Fruit fly (Drosophila melanogaster) whole organism, adult: ENCODE results near the gene mbt.

Source experiments
- CG11617 ChIP-seq: fragments of 200-800 bp; sonication (Bioruptor generic); optimal IDR thresholded peaks from 2 replicates; lab custom pipeline; 2017; ENCODE audit warnings: mild to moderate bottlenecking, missing biosample characterization, missing genetic modification reagents, missing genetic modification characterization
- CG12768 ChIP-seq: fragments of 200-800 bp; sonication (Bioruptor generic); optimal IDR thresholded peaks from 2 replicates; lab custom pipeline; 2017; ENCODE audit warnings: missing biosample characterization, missing genetic modification characterization, mild to moderate bottlenecking, moderate library complexity, missing genetic modification reagents
- CG14711 ChIP-seq: fragments of 200-800 bp; sonication (Bioruptor generic); optimal IDR thresholded peaks from 2 replicates; lab custom pipeline; 2018; ENCODE audit warnings: missing biosample characterization, mild to moderate bottlenecking, missing genetic modification characterization, moderate library complexity
- CG1620 ChIP-seq: fragments of 200-800 bp; sonication (Bioruptor generic); optimal IDR thresholded peaks from 2 replicates; lab custom pipeline; 2016; ENCODE audit warnings: missing biosample characterization, missing genetic modification characterization
- CG33017 ChIP-seq: fragments of 200-800 bp; sonication (Bioruptor generic); optimal IDR thresholded peaks from 2 replicates; lab custom pipeline; 2018; ENCODE audit warnings: missing biosample characterization, mild to moderate bottlenecking, missing genetic modification characterization, moderate library complexity
- CG5204 ChIP-seq: fragments of 200-800 bp; sonication (Bioruptor generic); optimal IDR thresholded peaks from 2 replicates; lab custom pipeline; 2016; ENCODE audit warnings: missing biosample characterization, missing genetic modification characterization
- CG7045 ChIP-seq: fragments of 200-800 bp; sonication (Bioruptor generic); optimal IDR thresholded peaks from 2 replicates; lab custom pipeline; 2017; ENCODE audit warnings: missing biosample characterization, mild to moderate bottlenecking, missing genetic modification characterization
- CG7101 ChIP-seq: fragments of 200-800 bp; sonication (Bioruptor generic); optimal IDR thresholded peaks from 2 replicates; lab custom pipeline; 2018; ENCODE audit warnings: missing biosample characterization, mild to moderate bottlenecking, missing genetic modification characterization, moderate library complexity
- Clk ChIP-seq: fragments of 200-800 bp; sonication (Bioruptor generic); optimal IDR thresholded peaks from 2 replicates; lab custom pipeline; 2017; ENCODE audit warnings: missing biosample characterization, missing genetic modification characterization
- Crg-1 ChIP-seq: fragments of 200-800 bp; sonication (Bioruptor generic); optimal IDR thresholded peaks from 2 replicates; lab custom pipeline; 2016; ENCODE audit warnings: missing biosample characterization, missing genetic modification characterization
- Hr96 ChIP-seq: fragments of 200-800 bp; sonication (Bioruptor generic); optimal IDR thresholded peaks from 2 replicates; lab custom pipeline; 2016; ENCODE audit warnings: missing biosample characterization, missing genetic modification characterization
- Mnt ChIP-seq: fragments of 200-800 bp; sonication (Bioruptor generic); optimal IDR thresholded peaks from 2 replicates; lab custom pipeline; 2016; ENCODE audit warnings: missing biosample characterization, mild to moderate bottlenecking, missing genetic modification characterization
- bab1 ChIP-seq: fragments of 200-800 bp; sonication (Bioruptor generic); optimal IDR thresholded peaks from 3 replicates; lab custom pipeline; 2019; ENCODE audit warnings: missing biosample characterization, mild to moderate bottlenecking, missing genetic modification characterization, moderate library complexity
- cic ChIP-seq: fragments of 200-800 bp; sonication (Bioruptor generic); optimal IDR thresholded peaks from 2 replicates; lab custom pipeline; 2017; ENCODE audit warnings: missing biosample characterization, mild to moderate bottlenecking, missing genetic modification characterization, moderate library complexity
- cnc ChIP-seq, 2 experiments: fragments of >200 bp; optimal IDR thresholded peaks; 2 replicates each; lab custom pipeline; 2017
- kay ChIP-seq: fragments of 200-800 bp; sonication (Bioruptor generic); peaks from one replicate; lab custom pipeline; 2016; ENCODE audit warnings: missing biosample characterization, missing genetic modification characterization, borderline replicate concordance
- ovo ChIP-seq: fragments of 200-800 bp; sonication (Bioruptor generic); optimal IDR thresholded peaks from 2 replicates; lab custom pipeline; 2016; ENCODE audit warnings: missing biosample characterization, missing genetic modification characterization
- pad ChIP-seq: fragments of 200-800 bp; sonication (Bioruptor generic); optimal IDR thresholded peaks from 3 replicates; lab custom pipeline; 2017; ENCODE audit warnings: missing biosample characterization, missing genetic modification characterization, mild to moderate bottlenecking, moderate library complexity, missing genetic modification reagents
- tj ChIP-seq: fragments of 200-800 bp; sonication (Bioruptor generic); optimal IDR thresholded peaks from 3 replicates; lab custom pipeline; 2017; ENCODE audit warnings: missing biosample characterization, mild to moderate bottlenecking, missing genetic modification characterization, moderate library complexity
- toe ChIP-seq: fragments of 200-800 bp; sonication (Bioruptor generic); optimal IDR thresholded peaks from 2 replicates; lab custom pipeline; 2016; ENCODE audit warnings: missing biosample characterization, missing genetic modification characterization

The mbt gene

DNA sequence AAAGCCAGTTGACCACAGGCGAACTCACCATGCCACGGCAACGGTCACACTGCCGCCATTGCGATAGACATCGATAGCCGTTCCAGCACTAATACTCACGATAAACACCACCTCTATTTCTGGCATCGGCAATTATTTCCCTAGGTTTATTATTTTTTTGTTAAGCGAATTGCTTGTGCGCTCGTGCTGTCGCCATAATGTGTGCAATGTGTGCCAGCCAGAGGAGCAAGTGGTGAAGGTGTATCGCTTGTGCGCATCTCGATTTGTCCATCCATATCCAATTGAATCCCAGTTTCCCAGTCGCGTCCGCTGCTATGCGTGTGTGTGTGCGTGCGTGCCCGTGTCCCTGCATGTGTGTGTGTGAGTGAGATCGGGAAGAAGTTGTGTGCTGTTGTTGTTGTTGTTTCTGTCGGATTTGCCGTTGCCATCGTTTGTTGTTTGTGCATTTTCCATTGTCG, at the start of gene mbt:
TSS of gene mbt (plus strand) at position 85 of the 458 bp plus-strand sequence.
- TF ChIP-seq ovo: no peak
- peak; percentile 6 for TF ChIP-seq CG33017 (tag; lab: Kevin White, UChicago)
- no peak for TF ChIP-seq CG14711 (tag; lab: Kevin White, UChicago)
- no peak for TF ChIP-seq Hr96 (GFP tag; lab: Kevin White, UChicago)
- peak; percentile 30 for TF ChIP-seq bab1 (GFP tag; lab: Kevin White, UChicago)
- TF ChIP-seq Mnt (GFP tag; lab: Kevin White, UChicago): peak; percentile 51
- peak; percentile 29 for TF ChIP-seq CG11617
- peak; percentile 31 for TF ChIP-seq CG1620
- TF ChIP-seq Crg-1 (GFP tag; lab: Kevin White, UChicago): peak; percentile 39
- peak; percentile 43 for TF ChIP-seq tj (GFP tag; lab: Kevin White, UChicago)
- TF ChIP-seq toe (GFP tag; lab: Kevin White, UChicago): no peak
- peak; percentile 18 for TF ChIP-seq CG7101 (tag; lab: Kevin White, UChicago)
- TF ChIP-seq CG7045 (GFP tag; lab: Kevin White, UChicago): no peak
- TF ChIP-seq CG5204 (GFP tag; lab: Kevin White, UChicago): no peak
- TF ChIP-seq kay (GFP tag; lab: Kevin White, UChicago): no peak
- TF ChIP-seq cic (GFP tag; lab: Kevin White, UChicago): no peak
- no peak for TF ChIP-seq cnc (optimal IDR thresholded peaks at IDR 0.05; lab: Kevin White, UChicago)
- no peak for TF ChIP-seq CG12768
- peak; percentile 42 for TF ChIP-seq pad
- TF ChIP-seq Clk: no peak

DNA sequence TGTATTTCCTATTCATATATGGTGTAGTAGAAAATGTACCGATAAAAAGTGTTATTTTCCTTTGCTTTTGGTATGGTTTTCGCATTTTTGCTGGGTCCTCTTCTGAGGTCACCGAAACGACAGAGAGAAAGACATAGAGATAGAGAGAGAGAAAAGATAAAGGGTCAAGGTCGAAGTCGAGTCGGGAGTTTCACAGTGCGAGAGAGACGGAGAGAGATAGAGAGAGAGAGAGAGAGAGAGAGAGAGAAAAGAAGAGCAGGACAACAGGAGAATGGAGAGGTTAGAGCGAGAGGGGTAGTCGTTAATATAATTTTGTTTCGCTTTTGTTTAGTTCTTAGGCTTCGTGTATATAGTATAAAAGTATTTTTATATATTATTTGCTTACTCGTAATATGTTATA, 48.2 kb upstream of the mbt start:
- TF ChIP-seq kay (GFP tag; lab: Kevin White, UChicago) (no peak), cnc (optimal IDR thresholded peaks at IDR 0.05; lab: Kevin White, UChicago) (no peak), tj (GFP tag; lab: Kevin White, UChicago) (no peak), cic (GFP tag; lab: Kevin White, UChicago) (no peak), CG7045 (GFP tag; lab: Kevin White, UChicago) (no peak), Mnt (GFP tag; lab: Kevin White, UChicago) (no peak), pad (no peak), CG1620 (no peak), CG33017 (tag; lab: Kevin White, UChicago) (no peak)

DNA sequence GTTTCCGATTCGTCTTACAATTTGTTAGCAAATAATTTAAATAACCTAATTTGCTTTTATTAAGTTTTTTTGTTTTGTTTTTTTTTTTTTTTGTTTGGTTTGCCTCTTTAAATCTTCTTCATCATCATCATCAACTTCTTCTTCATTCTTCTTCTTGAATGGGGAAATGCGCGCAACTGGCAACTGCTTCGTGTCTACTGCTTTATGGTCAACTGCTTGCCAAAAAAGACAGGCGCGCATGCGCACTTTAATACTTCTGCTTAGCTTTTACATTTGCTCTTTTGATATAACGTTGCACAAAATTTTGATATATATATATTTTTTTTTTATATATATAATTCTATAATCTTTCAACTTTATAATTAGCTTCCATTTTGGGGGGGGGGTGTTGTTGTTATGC, 45.1 kb upstream of the mbt start:
- no peak for TF ChIP-seq bab1 (GFP tag; lab: Kevin White, UChicago)
- no peak for TF ChIP-seq pad
- peak; percentile 39 for TF ChIP-seq kay (GFP tag; lab: Kevin White, UChicago)

DNA sequence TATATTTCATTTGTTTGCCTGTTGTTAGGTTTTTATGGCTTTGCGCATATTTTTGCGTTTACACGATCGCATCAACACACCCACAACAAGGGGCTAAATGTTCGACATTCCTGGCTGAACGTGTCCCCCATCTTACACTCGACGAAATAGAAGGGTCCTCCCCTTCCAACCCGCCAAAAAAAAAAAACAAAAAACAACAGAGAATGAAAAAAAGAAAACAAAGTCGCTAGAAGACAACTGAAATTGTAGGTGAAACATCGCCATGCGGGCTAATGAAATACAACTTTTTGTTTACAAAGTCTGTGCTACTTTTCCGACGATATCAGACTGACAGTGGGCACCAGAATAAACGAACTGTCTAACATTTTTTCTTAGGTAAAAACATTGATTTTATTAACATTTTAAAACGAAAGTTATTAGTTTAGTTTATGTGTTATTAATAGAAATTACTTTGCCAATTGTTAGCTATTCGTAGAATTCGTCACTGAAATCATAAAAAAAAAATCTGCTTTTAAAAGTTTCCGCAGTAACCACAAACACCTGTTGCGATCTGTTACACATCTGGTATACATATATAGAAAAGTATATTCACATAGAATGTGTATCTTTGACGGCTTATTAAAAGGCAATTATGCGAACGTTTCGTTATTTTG, 39.8 kb upstream of the mbt start:
- TF ChIP-seq kay (GFP tag; lab: Kevin White, UChicago) (peak; percentile 72), CG5204 (GFP tag; lab: Kevin White, UChicago) (no peak)

DNA sequence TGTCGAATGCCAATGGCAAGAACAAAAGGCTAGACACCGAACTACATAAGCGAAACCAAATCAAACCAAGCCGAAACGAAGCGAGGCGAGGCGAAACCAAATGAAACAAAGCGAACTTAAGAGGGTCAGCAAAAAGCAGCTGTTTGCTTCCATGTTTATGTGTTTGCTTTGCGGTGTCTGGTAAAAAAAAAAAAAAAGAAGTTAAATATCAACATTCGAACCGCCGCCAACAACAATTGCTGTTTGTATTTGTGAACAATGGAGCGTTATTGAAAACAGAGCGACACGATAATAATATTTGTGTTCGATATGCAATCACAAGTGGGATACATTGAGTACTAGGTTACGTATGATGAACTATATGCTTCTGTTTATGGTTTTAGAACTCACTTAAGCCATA, 36.8 kb upstream of the mbt start:
- no peak for TF ChIP-seq cic (GFP tag; lab: Kevin White, UChicago)
- no peak for TF ChIP-seq CG7045 (GFP tag; lab: Kevin White, UChicago)
- peak; percentile 50 for TF ChIP-seq ovo
- TF ChIP-seq toe (GFP tag; lab: Kevin White, UChicago): no peak
- no peak for TF ChIP-seq CG12768
- TF ChIP-seq Clk: no peak
- no peak for TF ChIP-seq CG5204 (GFP tag; lab: Kevin White, UChicago)
- no peak for TF ChIP-seq cnc (optimal IDR thresholded peaks at IDR 0.05; lab: Kevin White, UChicago)
- TF ChIP-seq CG33017 (tag; lab: Kevin White, UChicago): no peak
- no peak for TF ChIP-seq CG11617
- TF ChIP-seq tj (GFP tag; lab: Kevin White, UChicago): no peak
- peak; percentile 59 for TF ChIP-seq CG7101 (tag; lab: Kevin White, UChicago)
- no peak for TF ChIP-seq kay (GFP tag; lab: Kevin White, UChicago)
- peak; percentile 14 for TF ChIP-seq pad
- no peak for TF ChIP-seq Hr96 (GFP tag; lab: Kevin White, UChicago)
- TF ChIP-seq Crg-1 (GFP tag; lab: Kevin White, UChicago): peak; percentile 46
- TF ChIP-seq CG14711 (tag; lab: Kevin White, UChicago): no peak
- TF ChIP-seq Mnt (GFP tag; lab: Kevin White, UChicago): no peak
- no peak for TF ChIP-seq bab1 (GFP tag; lab: Kevin White, UChicago)
- TF ChIP-seq CG1620: no peak

DNA sequence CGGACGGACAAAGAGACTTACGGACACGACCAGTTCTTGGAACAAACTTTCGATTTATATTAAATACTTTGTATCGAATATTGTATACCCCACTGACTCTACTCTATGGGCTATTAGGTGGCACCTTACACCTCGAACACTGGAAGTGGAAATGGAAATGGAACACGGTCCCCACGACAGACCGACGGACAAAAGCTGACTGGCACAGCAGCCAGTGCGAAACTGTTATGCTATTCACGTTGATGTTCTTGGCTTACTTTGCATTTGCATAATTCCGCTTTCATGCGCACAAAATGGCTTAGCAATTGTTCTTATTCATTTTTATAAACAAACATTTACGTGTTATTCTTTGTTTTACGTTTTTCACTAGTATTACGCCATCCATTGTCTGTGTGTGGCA, 36.4 kb upstream of the mbt start:
- TF ChIP-seq CG12768 (no peak), CG5204 (GFP tag; lab: Kevin White, UChicago) (no peak), CG7045 (GFP tag; lab: Kevin White, UChicago) (no peak)

DNA sequence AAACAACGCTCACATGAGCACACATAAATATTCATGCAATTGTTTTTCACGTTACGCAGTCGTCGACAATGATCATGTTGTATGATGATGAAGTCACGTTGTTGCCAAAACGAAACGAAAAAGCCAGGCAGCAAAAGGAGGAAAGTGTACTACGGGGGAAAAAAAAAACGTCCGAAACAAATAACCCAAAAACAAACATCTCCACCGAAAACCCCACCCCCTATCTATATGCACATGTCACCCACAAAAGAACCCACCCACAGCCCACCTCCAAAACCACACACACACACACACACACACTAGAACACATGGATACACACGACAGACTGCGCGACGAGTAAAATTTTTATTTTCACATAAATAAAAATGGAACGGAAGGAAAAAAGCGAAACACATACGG, 35.4 kb upstream of the mbt start:
- TF ChIP-seq toe (GFP tag; lab: Kevin White, UChicago) (no peak), CG11617 (no peak), pad (no peak), CG7045 (GFP tag; lab: Kevin White, UChicago) (no peak), CG14711 (tag; lab: Kevin White, UChicago) (no peak), CG12768 (no peak), cnc (optimal IDR thresholded peaks at IDR 0.05; lab: Kevin White, UChicago) (no peak), cic (GFP tag; lab: Kevin White, UChicago) (no peak), Hr96 (GFP tag; lab: Kevin White, UChicago) (no peak), kay (GFP tag; lab: Kevin White, UChicago) (no peak)
